Fruit fly (Drosophila melanogaster): ENCODE results near the gene CG13474.

CG13474 gene

dm6 chr3L:14652554-14652953, 44.4 kb downstream of the CG13474 start (continued):
- no peak for TF ChIP-seq slou (GFP tag; optimal IDR thresholded peaks at IDR 0.05)
- TF ChIP-seq CG12219 (GFP tag; optimal IDR thresholded peaks at IDR 0.05): peak; percentile 75
- TF ChIP-seq dmrt99B (tag; optimal IDR thresholded peaks at IDR 0.05): peak; percentile 64
- TF ChIP-seq CG9437 (GFP tag; optimal IDR thresholded peaks at IDR 0.05): peak; percentile 36
- no peak for TF ChIP-seq gsb (GFP tag; IDR thresholded peaks at IDR 0.05)
- no peak; the same call in 2 of the 3 replicates for TF ChIP-seq Mrtf (GFP tag; IDR thresholded peaks at IDR 0.05)
- peak; percentile 61 for TF ChIP-seq CG8944 (GFP tag; optimal IDR thresholded peaks at IDR 0.05)
- TF ChIP-seq CG12391 (tag; optimal IDR thresholded peaks at IDR 0.05): peak; percentile 91
- no peak for TF ChIP-seq h (optimal IDR thresholded peaks at IDR 0.05)
- TF ChIP-seq CG4854 (GFP tag; optimal IDR thresholded peaks at IDR 0.05): peak; percentile 11
- TF ChIP-seq Trl (optimal IDR thresholded peaks at IDR 0.05): no peak
- TF ChIP-seq Trl (GFP tag; optimal IDR thresholded peaks at IDR 0.05): peak; percentile 27
- no peak for TF ChIP-seq CG13287 (GFP tag; IDR thresholded peaks at IDR 0.05; ENCODE audit: partially characterized antibody)
- TF ChIP-seq PHDP (tag; optimal IDR thresholded peaks at IDR 0.05): peak; percentile 85
- peak; percentile 52; the same call in 1 of the 3 replicates for TF ChIP-seq so (GFP tag; IDR thresholded peaks at IDR 0.05)
- TF ChIP-seq tll (GFP tag; optimal IDR thresholded peaks at IDR 0.05): no peak
- no peak for TF ChIP-seq nerfin-2 (GFP tag; IDR thresholded peaks at IDR 0.05; ENCODE audit: partially characterized antibody)
- TF ChIP-seq CG9797 (GFP tag; optimal IDR thresholded peaks at IDR 0.05): no peak
- no peak for TF ChIP-seq Dip2 (GFP tag; IDR thresholded peaks at IDR 0.05)
- TF ChIP-seq CG2129 (GFP tag; IDR thresholded peaks at IDR 0.05; ENCODE audit: partially characterized antibody): no peak
- peak; percentile 48 for TF ChIP-seq Jarid2 (GFP tag; optimal IDR thresholded peaks at IDR 0.05)
- TF ChIP-seq YL-1 (GFP tag; optimal IDR thresholded peaks at IDR 0.05): no peak
- TF ChIP-seq CG10654 (GFP tag; optimal IDR thresholded peaks at IDR 0.05): peak; percentile 78
- peak; percentile 54 for TF ChIP-seq Atf3 (GFP tag; optimal IDR thresholded peaks at IDR 0.05)
- peak; percentile 5 for TF ChIP-seq CG14965 (GFP tag; optimal IDR thresholded peaks at IDR 0.05; ENCODE audit: borderline replicate concordance)
- peak; percentile 34 for TF ChIP-seq her (GFP tag; optimal IDR thresholded peaks at IDR 0.05)
- TF ChIP-seq tio (GFP tag; optimal IDR thresholded peaks at IDR 0.05): peak; percentile 66
- TF ChIP-seq Nf-YC (tag; optimal IDR thresholded peaks at IDR 0.05): no peak
- peak; percentile 87 for TF ChIP-seq CG10267 (tag; optimal IDR thresholded peaks at IDR 0.05)
- TF ChIP-seq tup (GFP tag; optimal IDR thresholded peaks at IDR 0.05): peak; percentile 61
- TF ChIP-seq usp (GFP tag; optimal IDR thresholded peaks at IDR 0.05): no peak
- no peak for TF ChIP-seq Dp (GFP tag; optimal IDR thresholded peaks at IDR 0.05)
- TF ChIP-seq p53 (GFP tag; optimal IDR thresholded peaks at IDR 0.05): no peak
- TF ChIP-seq Adf1 (GFP tag; IDR thresholded peaks at IDR 0.05): no peak
- no peak; the same call in 1 of the 2 replicates for TF ChIP-seq al (GFP tag; IDR thresholded peaks at IDR 0.05)
- no peak for TF ChIP-seq Myb (GFP tag; optimal IDR thresholded peaks at IDR 0.05)
- peak; percentile 86 for TF ChIP-seq CG4424 (GFP tag; optimal IDR thresholded peaks at IDR 0.05)
- TF ChIP-seq dmrt11E (tag; optimal IDR thresholded peaks at IDR 0.05): peak; percentile 94
- peak; percentile 82 for TF ChIP-seq CG6689 (GFP tag; IDR thresholded peaks at IDR 0.05)
- TF ChIP-seq CG7963 (GFP tag; IDR thresholded peaks at IDR 0.05; ENCODE audit: partially characterized antibody): no peak
- peak; percentile 94 for TF ChIP-seq nom (GFP tag; optimal IDR thresholded peaks at IDR 0.05)
- TF ChIP-seq CG10274 (GFP tag; optimal IDR thresholded peaks at IDR 0.05): no peak
- no peak for TF ChIP-seq dimm (GFP tag; IDR thresholded peaks at IDR 0.05)
- no peak for TF ChIP-seq CG15011 (GFP tag; optimal IDR thresholded peaks at IDR 0.05)
- TF ChIP-seq lab (GFP tag; optimal IDR thresholded peaks at IDR 0.05): peak; percentile 67
- TF ChIP-seq CG17186 (GFP tag; optimal IDR thresholded peaks at IDR 0.05): peak; percentile 17
- no peak for TF ChIP-seq CG3995 (GFP tag; optimal IDR thresholded peaks at IDR 0.05)
- peak; percentile 79 for TF ChIP-seq D19A (tag; optimal IDR thresholded peaks at IDR 0.05)
- TF ChIP-seq tgo (GFP tag; IDR thresholded peaks at IDR 0.05): peak; percentile 48; the same call in 2 of the 3 replicates
- peak; percentile 45; the same call in 1 of the 2 replicates for TF ChIP-seq CG8765 (GFP tag; IDR thresholded peaks at IDR 0.05)
- peak; percentile 73 for TF ChIP-seq Atf-2 (GFP tag; optimal IDR thresholded peaks at IDR 0.05)

Measured in whole organism, embryonic.